Fruit fly (Drosophila melanogaster): ENCODE results near the gene CG17028.

dm6 chr3L:16013198-16013982 is 35.1 kb downstream of the CG17028 start:
- TF ChIP-seq h (optimal IDR thresholded peaks at IDR 0.05) (no peak), Sin3A (optimal IDR thresholded peaks at IDR 0.05) (no peak), psq (optimal IDR thresholded peaks at IDR 0.05) (no peak), insv (optimal IDR thresholded peaks at IDR 0.05) (no peak), ttk (optimal IDR thresholded peaks at IDR 0.05) (no peak), Myc (optimal IDR thresholded peaks at IDR 0.05) (no peak)
